Worm (Caenorhabditis elegans) whole organism, L3 larva: Measurements from ENCODE around the gene pch-2.

Source experiments
- elt-3 ChIP-seq, 3 experiments: fragments of 150-350 bp in 1 of 3; sonication (generic microtip) in 2 of 3; optimal IDR thresholded peaks; 2 replicates in 2 of 3; 4 replicates in 1 of 3; lab custom pipeline; 2014 to 2017; ENCODE audit warnings: missing biosample characterization in 3 of 3, missing genetic modification characterization in 3 of 3
- fos-1 ChIP-seq: fragments of 150-350 bp; optimal IDR thresholded peaks from 2 replicates; lab custom pipeline; 2014; ENCODE audit warnings: missing biosample characterization, missing genetic modification characterization
- nhr-12 ChIP-seq: fragments of 150-350 bp; optimal IDR thresholded peaks from 2 replicates; lab custom pipeline; 2014; ENCODE audit warnings: missing biosample characterization, missing genetic modification characterization
- nhr-77 ChIP-seq: fragments of 150-350 bp; optimal IDR thresholded peaks from 2 replicates; lab custom pipeline; 2014; ENCODE audit warnings: missing biosample characterization, missing genetic modification characterization
- unc-39 ChIP-seq: sonication (generic microtip); optimal IDR thresholded peaks from 4 replicates; lab custom pipeline; 2017; ENCODE audit warnings: missing biosample characterization, missing genetic modification characterization
- unc-62 ChIP-seq: fragments of 150-350 bp; sonication (generic microtip); optimal IDR thresholded peaks from 4 replicates; lab custom pipeline; 2014; ENCODE audit warnings: missing biosample characterization, missing genetic modification reagents, missing genetic modification characterization

- TF ChIP-seq fos-1 (tag; lab: Kevin White, UChicago), result no peak
- no peak for TF ChIP-seq nhr-12 (tag; lab: Kevin White, UChicago)
- TF ChIP-seq unc-39, result no peak
- TF ChIP-seq elt-3 (tag; optimal IDR thresholded peaks at IDR 0.05; lab: Kevin White, UChicago), result no peak
- TF ChIP-seq nhr-77, result no peak
- no peak for TF ChIP-seq unc-62 (GFP tag; lab: Kevin White, UChicago)
Measured at ce11 chrII:8177095-8177494, 18.9 kb downstream of the pch-2 start, which contains the start of gene acr-14.
